Fruit fly (Drosophila melanogaster): ENCODE data around the gene Sry-beta.
A peak's percentile ranks its signal among the peaks of the same experiment; 100 is the strongest.

The Sry-beta gene

dm6 chr3R:30046029-30047001 lies 6.8 kb downstream of the Sry-beta start, which contains the start of the genes RpL32 and CG7943 (continued):
- TF ChIP-seq CG6683 (GFP tag; optimal IDR thresholded peaks at IDR 0.05) = peak; percentile 84
- TF ChIP-seq CG32532 (GFP tag; IDR thresholded peaks at IDR 0.05) = peak; percentile 96
- TF ChIP-seq nmo (GFP tag; optimal IDR thresholded peaks at IDR 0.05) = peak; percentile 96
- TF ChIP-seq HHEX (GFP tag; optimal IDR thresholded peaks at IDR 0.05) = peak; percentile 95
- TF ChIP-seq dan (GFP tag; IDR thresholded peaks at IDR 0.05) = peak; percentile 84
- TF ChIP-seq Xbp1 (GFP tag; optimal IDR thresholded peaks at IDR 0.05) = peak; percentile 87
- peak; percentile 100 for TF ChIP-seq mld (GFP tag; IDR thresholded peaks at IDR 0.05; ENCODE audit: partially characterized antibody)
- peak; percentile 90 for TF ChIP-seq gem (tag; optimal IDR thresholded peaks at IDR 0.05)
- TF ChIP-seq CG31224 (GFP tag; IDR thresholded peaks at IDR 0.05) = peak; percentile 90
- peak; percentile 89 for TF ChIP-seq Atf3 (GFP tag; optimal IDR thresholded peaks at IDR 0.05)
- peak; percentile 79 for TF ChIP-seq CG14965 (GFP tag; optimal IDR thresholded peaks at IDR 0.05; ENCODE audit: borderline replicate concordance)
- peak; percentile 94 for TF ChIP-seq rib (GFP tag; IDR thresholded peaks at IDR 0.05)
- TF ChIP-seq CG17361 (GFP tag; IDR thresholded peaks at IDR 0.05) = peak; percentile 96
- peak; percentile 87 for TF ChIP-seq CrebB (tag; optimal IDR thresholded peaks at IDR 0.05)
- peak; percentile 94 for TF ChIP-seq CG7372 (GFP tag; IDR thresholded peaks at IDR 0.05)
- no peak for TF ChIP-seq pita (GFP tag; optimal IDR thresholded peaks at IDR 0.05)
- peak; percentile 83 for TF ChIP-seq CG2875 (GFP tag; optimal IDR thresholded peaks at IDR 0.05)
- peak; percentile 92 for TF ChIP-seq Asciz (GFP tag; optimal IDR thresholded peaks at IDR 0.05)
- TF ChIP-seq Dll (GFP tag; IDR thresholded peaks at IDR 0.05; ENCODE audit: partially characterized antibody) = peak; percentile 100
- TF ChIP-seq CG14441 (GFP tag; IDR thresholded peaks at IDR 0.05) = peak; percentile 92
- peak; percentile 70 for TF ChIP-seq CG33557 (GFP tag; optimal IDR thresholded peaks at IDR 0.05)
- TF ChIP-seq salm (tag; optimal IDR thresholded peaks at IDR 0.05) = peak; percentile 86
- peak; percentile 100 for TF ChIP-seq Bgb (GFP tag; IDR thresholded peaks at IDR 0.05; ENCODE audit: partially characterized antibody)
- TF ChIP-seq Doc3 (GFP tag; IDR thresholded peaks at IDR 0.05; ENCODE audit: partially characterized antibody) = peak; percentile 100
- peak; percentile 96 for TF ChIP-seq CG11456 (GFP tag; IDR thresholded peaks at IDR 0.05)
- TF ChIP-seq abd-A (tag; optimal IDR thresholded peaks at IDR 0.05) = no peak
- no peak for TF ChIP-seq fru (optimal IDR thresholded peaks at IDR 0.05)
- TF ChIP-seq CG16779 (GFP tag; IDR thresholded peaks at IDR 0.05) = peak; percentile 87
- peak; percentile 67 for TF ChIP-seq CTCF (GFP tag; optimal IDR thresholded peaks at IDR 0.05)
- TF ChIP-seq chif (GFP tag; optimal IDR thresholded peaks at IDR 0.05) = peak; percentile 80 to 97
- TF ChIP-seq Rfx (GFP tag; IDR thresholded peaks at IDR 0.05) = peak; percentile 98
- peak; percentile 85 for TF ChIP-seq CG8359 (GFP tag; optimal IDR thresholded peaks at IDR 0.05; ENCODE audit: borderline replicate concordance)
- peak; percentile 96 for TF ChIP-seq row (GFP tag; IDR thresholded peaks at IDR 0.05)
- peak; percentile 97 for TF ChIP-seq CG34422 (GFP tag; IDR thresholded peaks at IDR 0.05)
- TF ChIP-seq HLHmδ (GFP tag; optimal IDR thresholded peaks at IDR 0.05) = peak; percentile 82
- peak; percentile 82 for TF ChIP-seq CG15269 (tag; optimal IDR thresholded peaks at IDR 0.05)
- peak; percentile 97 for TF ChIP-seq ems (GFP tag; optimal IDR thresholded peaks at IDR 0.05)
- peak; percentile 67 for TF ChIP-seq CG4360 (GFP tag; IDR thresholded peaks at IDR 0.05)
- peak; percentile 81 for TF ChIP-seq CG3407 (GFP tag; optimal IDR thresholded peaks at IDR 0.05)
- TF ChIP-seq Jarid2 (GFP tag; optimal IDR thresholded peaks at IDR 0.05) = peak; percentile 85
- peak; percentile 56 for TF ChIP-seq CG10462 (GFP tag; optimal IDR thresholded peaks at IDR 0.05)
- TF ChIP-seq Kr (GFP tag; optimal IDR thresholded peaks at IDR 0.05) = peak; percentile 20
- TF ChIP-seq Ravus (GFP tag; IDR thresholded peaks at IDR 0.05) = peak; percentile 78
- peak; percentile 100 for TF ChIP-seq vnd (GFP tag; IDR thresholded peaks at IDR 0.05; ENCODE audit: partially characterized antibody)
- TF ChIP-seq Ada2b (GFP tag; IDR thresholded peaks at IDR 0.05) = peak; percentile 94
- peak; percentile 87 for TF ChIP-seq run (tag; optimal IDR thresholded peaks at IDR 0.05)
- peak; percentile 100 for TF ChIP-seq sna (GFP tag; IDR thresholded peaks at IDR 0.05; ENCODE audit: partially characterized antibody)
- TF ChIP-seq CG10321 (GFP tag; IDR thresholded peaks at IDR 0.05) = peak; percentile 68

Data from whole organism, embryonic.